Fruit fly (Drosophila melanogaster) whole organism, embryonic: ENCODE results near the gene Rab18.

Experiments
- Bgb ChIP-seq: fragments of 200-800 bp; sonication (Bioruptor generic); IDR thresholded peaks from 2 replicates; pipeline ENCODE4 v1.3.6; 2022; ENCODE audit warnings: missing biosample characterization, missing genetic modification characterization; ENCODE audit not compliant: partially characterized antibody
- CG1024 ChIP-seq: fragments of 200-800 bp; sonication (Bioruptor generic); IDR thresholded peaks from 2 replicates; pipeline ENCODE4 v1.3.6; 2022; ENCODE audit warnings: missing biosample characterization, missing genetic modification characterization
- CG10267 ChIP-seq: fragments of 200-800 bp; sonication (Bioruptor generic); optimal IDR thresholded peaks from 2 replicates; lab custom pipeline; 2018; ENCODE audit warnings: missing biosample characterization, mild to moderate bottlenecking, missing genetic modification characterization, moderate library complexity
- CG10462 ChIP-seq: fragments of 200-800 bp; sonication (Bioruptor generic); optimal IDR thresholded peaks from 2 replicates; lab custom pipeline; 2016; ENCODE audit warnings: missing biosample characterization, missing genetic modification characterization
- CG12219 ChIP-seq: fragments of 200-800 bp; sonication (Bioruptor generic); optimal IDR thresholded peaks from 3 replicates; lab custom pipeline; 2018; ENCODE audit warnings: missing biosample characterization, mild to moderate bottlenecking, missing genetic modification characterization
- CG12236 ChIP-seq: fragments of 200-800 bp; sonication (Bioruptor generic); optimal IDR thresholded peaks from 2 replicates; lab custom pipeline; 2016; ENCODE audit warnings: missing biosample characterization, missing genetic modification characterization
- CG2116 ChIP-seq: fragments of 200-800 bp; sonication (Bioruptor generic); optimal IDR thresholded peaks from 3 replicates; lab custom pipeline; 2018; ENCODE audit warnings: missing biosample characterization, mild to moderate bottlenecking, missing genetic modification characterization
- CG2875 ChIP-seq: fragments of 200-800 bp; sonication (Bioruptor generic); optimal IDR thresholded peaks from 2 replicates; lab custom pipeline; 2017; ENCODE audit warnings: missing biosample characterization, mild to moderate bottlenecking, missing genetic modification characterization, missing genetic modification reagents
- CG32532 ChIP-seq: fragments of 200-800 bp; sonication (Bioruptor generic); IDR thresholded peaks from 2 replicates; pipeline ENCODE4 v1.3.6; 2022; ENCODE audit warnings: missing biosample characterization, missing genetic modification characterization
- CG33213 ChIP-seq: fragments of 200-800 bp; sonication (Bioruptor generic); optimal IDR thresholded peaks from 3 replicates; lab custom pipeline; 2016; ENCODE audit warnings: missing biosample characterization, missing genetic modification characterization
- CG3407 ChIP-seq: fragments of 200-800 bp; sonication (Bioruptor generic); optimal IDR thresholded peaks from 2 replicates; lab custom pipeline; 2018; ENCODE audit warnings: missing biosample characterization, mild to moderate bottlenecking, missing genetic modification characterization
- CoRest ChIP-seq: fragments of 200-800 bp; sonication (Bioruptor generic); optimal IDR thresholded peaks from 3 replicates; lab custom pipeline; 2018; ENCODE audit warnings: missing biosample characterization, mild to moderate bottlenecking, missing genetic modification characterization, moderate library complexity
- CrebB ChIP-seq: fragments of 200-800 bp; sonication (Bioruptor generic); optimal IDR thresholded peaks from 3 replicates; lab custom pipeline; 2018; ENCODE audit warnings: missing biosample characterization, mild to moderate bottlenecking, missing genetic modification characterization
- D19A ChIP-seq: fragments of 200-800 bp; optimal IDR thresholded peaks from 3 replicates; lab custom pipeline; 2019; ENCODE audit warnings: missing biosample characterization, mild to moderate bottlenecking, missing genetic modification characterization, moderate library complexity
- Doc3 ChIP-seq: fragments of 200-800 bp; sonication (Bioruptor generic); IDR thresholded peaks from 3 replicates; pipeline ENCODE4 v1.3.6; 2022; ENCODE audit warnings: missing biosample characterization, missing genetic modification characterization; ENCODE audit not compliant: partially characterized antibody
- Dp ChIP-seq: fragments of 200-800 bp; sonication (Bioruptor generic); optimal IDR thresholded peaks from 2 replicates; lab custom pipeline; 2018; ENCODE audit warnings: missing biosample characterization, mild to moderate bottlenecking, missing genetic modification characterization, moderate library complexity
- Dref ChIP-seq: fragments of 200-800 bp; sonication (Bioruptor generic); IDR thresholded peaks from 2 replicates; pipeline ENCODE4 v1.3.6; 2022; ENCODE audit warnings: missing biosample characterization, missing genetic modification characterization
- Elba2 ChIP-seq: fragments of 200-800 bp; sonication (Bioruptor generic); optimal IDR thresholded peaks from 3 replicates; lab custom pipeline; 2016; ENCODE audit warnings: missing biosample characterization, missing genetic modification characterization
- Fer1 ChIP-seq: fragments of 200-800 bp; sonication (Bioruptor generic); optimal IDR thresholded peaks from 2 replicates; lab custom pipeline; 2017; ENCODE audit warnings: missing biosample characterization, mild to moderate bottlenecking, missing genetic modification characterization
- Gug ChIP-seq: fragments of 200-800 bp; sonication (Bioruptor generic); IDR thresholded peaks from 4 replicates; pipeline ENCODE4 v1.3.6; 2022; ENCODE audit warnings: missing biosample characterization, missing genetic modification characterization
- H15 ChIP-seq: fragments of 200-800 bp; sonication (Bioruptor generic); IDR thresholded peaks from 3 replicates; pipeline ENCODE4 v1.3.6; 2022; ENCODE audit warnings: missing biosample characterization, missing genetic modification characterization
- HLH3B ChIP-seq: fragments of 200-800 bp; sonication (Bioruptor generic); IDR thresholded peaks from 2 replicates; pipeline ENCODE4 v1.3.6; 2022; ENCODE audit warnings: missing biosample characterization, missing genetic modification characterization
- Lhr ChIP-seq: fragments of 200-800 bp; sonication (Bioruptor generic); optimal IDR thresholded peaks from 3 replicates; lab custom pipeline; 2017; ENCODE audit warnings: mild to moderate bottlenecking, missing biosample characterization, missing genetic modification reagents, missing genetic modification characterization
- Meics ChIP-seq: fragments of 200-800 bp; sonication (Bioruptor generic); optimal IDR thresholded peaks from 2 replicates; lab custom pipeline; 2017; ENCODE audit warnings: missing biosample characterization, mild to moderate bottlenecking, missing genetic modification characterization
- NC2α ChIP-seq: fragments of 200-800 bp; sonication (Bioruptor generic); optimal IDR thresholded peaks from 2 replicates; lab custom pipeline; 2016; ENCODE audit warnings: missing biosample characterization, missing genetic modification characterization
- NC2β ChIP-seq: fragments of 200-800 bp; sonication (Bioruptor generic); optimal IDR thresholded peaks from 2 replicates; lab custom pipeline; 2016; ENCODE audit warnings: missing biosample characterization, missing genetic modification characterization
- Scr ChIP-seq: fragments of 200-800 bp; sonication (Bioruptor generic); IDR thresholded peaks from 2 replicates; pipeline ENCODE4 v1.3.6; 2022; ENCODE audit warnings: missing biosample characterization, missing genetic modification characterization; ENCODE audit not compliant: partially characterized antibody
- Six4 ChIP-seq: fragments of 200-800 bp; sonication (Bioruptor generic); optimal IDR thresholded peaks from 2 replicates; lab custom pipeline; 2016; ENCODE audit warnings: missing biosample characterization, missing genetic modification characterization
- Sry-β ChIP-seq: fragments of 200-800 bp; sonication (Bioruptor generic); optimal IDR thresholded peaks from 2 replicates; lab custom pipeline; 2018; ENCODE audit warnings: missing biosample characterization, mild to moderate bottlenecking, missing genetic modification characterization, moderate library complexity
- bab2 ChIP-seq: fragments of 200-800 bp; sonication (Bioruptor generic); optimal IDR thresholded peaks from 2 replicates; lab custom pipeline; 2016; ENCODE audit warnings: missing biosample characterization, missing genetic modification characterization
- bbx ChIP-seq: fragments of 200-800 bp; sonication (Bioruptor generic); IDR thresholded peaks from 2 replicates; pipeline ENCODE4 v1.3.6; 2022; ENCODE audit warnings: missing biosample characterization, missing genetic modification characterization; ENCODE audit not compliant: partially characterized antibody
- bigmax ChIP-seq: fragments of 200-800 bp; sonication (Bioruptor generic); optimal IDR thresholded peaks from 2 replicates; lab custom pipeline; 2018; ENCODE audit warnings: missing biosample characterization, mild to moderate bottlenecking, missing genetic modification characterization
- crc ChIP-seq: fragments of 200-800 bp; sonication (Bioruptor generic); optimal IDR thresholded peaks from 2 replicates; lab custom pipeline; 2016; ENCODE audit warnings: missing biosample characterization, missing genetic modification characterization
- dimm ChIP-seq: fragments of 200-800 bp; sonication (Bioruptor generic); IDR thresholded peaks from 2 replicates; pipeline ENCODE4 v1.3.6; 2022; ENCODE audit warnings: missing biosample characterization, missing genetic modification characterization
- dmrt99B ChIP-seq: fragments of 200-800 bp; sonication (Bioruptor generic); optimal IDR thresholded peaks from 2 replicates; lab custom pipeline; 2018; ENCODE audit warnings: missing biosample characterization, mild to moderate bottlenecking, missing genetic modification characterization, moderate library complexity
- dpn ChIP-seq, 2 experiments: fragments of 200-800 bp; sonication (Bioruptor generic); optimal IDR thresholded peaks; 3 replicates each; lab custom pipeline; 2016; ENCODE audit warnings: missing biosample characterization in 2 of 2, missing genetic modification characterization in 2 of 2
- ems ChIP-seq: fragments of 200-800 bp; sonication (Bioruptor generic); optimal IDR thresholded peaks from 3 replicates; lab custom pipeline; 2016; ENCODE audit warnings: missing biosample characterization, missing genetic modification characterization
- exex ChIP-seq: fragments of 200-800 bp; sonication (Bioruptor generic); optimal IDR thresholded peaks from 4 replicates; lab custom pipeline; 2018; ENCODE audit warnings: missing biosample characterization, mild to moderate bottlenecking, missing genetic modification characterization, moderate library complexity
- fd64A ChIP-seq: fragments of 200-800 bp; sonication (Bioruptor generic); optimal IDR thresholded peaks from 3 replicates; lab custom pipeline; 2018; ENCODE audit warnings: missing biosample characterization, mild to moderate bottlenecking, missing genetic modification characterization
- gsb-n ChIP-seq: fragments of 200-800 bp; sonication (Bioruptor generic); optimal IDR thresholded peaks from 3 replicates; lab custom pipeline; 2018; ENCODE audit warnings: missing biosample characterization, mild to moderate bottlenecking, missing genetic modification characterization
- hbn ChIP-seq: fragments of 200-800 bp; sonication (Bioruptor generic); IDR thresholded peaks from 2 replicates; pipeline ENCODE4 v1.3.6; 2022; ENCODE audit warnings: missing biosample characterization, missing genetic modification characterization; ENCODE audit not compliant: partially characterized antibody
- hth ChIP-seq: fragments of >200 bp; optimal IDR thresholded peaks from 2 replicates; lab custom pipeline; 2017; ENCODE audit warnings: inconsistent platforms
- ken ChIP-seq: fragments of 200-800 bp; sonication (Bioruptor generic); IDR thresholded peaks from 3 replicates; pipeline ENCODE4 v1.3.6; 2022; ENCODE audit warnings: missing biosample characterization, missing genetic modification characterization
- luna ChIP-seq: fragments of 200-800 bp; sonication (Bioruptor generic); optimal IDR thresholded peaks from 2 replicates; lab custom pipeline; 2016; ENCODE audit warnings: missing biosample characterization, missing genetic modification characterization
- nerfin-2 ChIP-seq: fragments of 200-800 bp; sonication (Bioruptor generic); IDR thresholded peaks from 2 replicates; pipeline ENCODE4 v1.3.6; 2022; ENCODE audit warnings: missing biosample characterization, missing genetic modification characterization; ENCODE audit not compliant: partially characterized antibody
- oc ChIP-seq: fragments of 200-800 bp; sonication (Bioruptor generic); optimal IDR thresholded peaks from 2 replicates; lab custom pipeline; 2018; ENCODE audit warnings: missing biosample characterization, mild to moderate bottlenecking, missing genetic modification characterization, moderate library complexity
- p53 ChIP-seq: fragments of 200-800 bp; sonication (Bioruptor generic); optimal IDR thresholded peaks from 2 replicates; lab custom pipeline; 2016; ENCODE audit warnings: missing biosample characterization, missing genetic modification characterization
- sima ChIP-seq: fragments of 200-800 bp; sonication (Bioruptor generic); optimal IDR thresholded peaks from 2 replicates; lab custom pipeline; 2016; ENCODE audit warnings: missing biosample characterization, missing genetic modification characterization
- unpg ChIP-seq: fragments of 200-800 bp; sonication (Bioruptor generic); optimal IDR thresholded peaks from 3 replicates; lab custom pipeline; 2018; ENCODE audit warnings: missing biosample characterization, mild to moderate bottlenecking, missing genetic modification characterization, moderate library complexity

The Rab18 gene

dm6 chrX:5677400-5678177 lies 6.0 kb upstream of the Rab18 start (continued):
- peak; percentile 92 for TF ChIP-seq Meics (GFP tag; lab: Kevin White, UChicago)
- TF ChIP-seq Bgb (GFP tag; lab: Robert Waterston, UW) = no peak
- peak; percentile 86 for TF ChIP-seq crc (GFP tag; lab: Kevin White, UChicago)
- TF ChIP-seq HLH3B (GFP tag; lab: Robert Waterston, UW) = peak; percentile 89
- no peak for TF ChIP-seq nerfin-2 (GFP tag; lab: Robert Waterston, UW)
- peak; percentile 32 for TF ChIP-seq luna (GFP tag; lab: Kevin White, UChicago)
- peak; percentile 82 for TF ChIP-seq exex (tag; lab: Kevin White, UChicago)
- peak; percentile 97 for TF ChIP-seq CG12236 (GFP tag; lab: Kevin White, UChicago)
- peak; percentile 90 for TF ChIP-seq ems (GFP tag; lab: Kevin White, UChicago)
- peak; percentile 96 for TF ChIP-seq Fer1 (GFP tag; lab: Kevin White, UChicago)
- peak; percentile 90 for TF ChIP-seq oc
- TF ChIP-seq dimm = no peak
- peak; percentile 88 for TF ChIP-seq CG10462 (GFP tag; lab: Kevin White, UChicago)
- peak; percentile 97 for TF ChIP-seq CG2875 (GFP tag; lab: Kevin White, UChicago)
- no peak for TF ChIP-seq Scr (GFP tag; lab: Robert Waterston, UW)
- TF ChIP-seq bab2 (GFP tag; lab: Kevin White, UChicago) = peak; percentile 97
- TF ChIP-seq ken (GFP tag; lab: Robert Waterston, UW) = peak; percentile 84
- no peak for TF ChIP-seq hth (lab: Kevin White, UChicago)
- peak; percentile 93 for TF ChIP-seq gsb-n (tag; lab: Kevin White, UChicago)
- no peak for TF ChIP-seq Dref (GFP tag; lab: Robert Waterston, UW)
- no peak for TF ChIP-seq Elba2 (GFP tag; lab: Kevin White, UChicago)
- TF ChIP-seq bigmax (GFP tag; lab: Kevin White, UChicago) = peak; percentile 73
- TF ChIP-seq Gug (GFP tag; lab: Robert Waterston, UW) = 0 out of 4 replicates have a peak, but pooled peaks have one; percentile 7
- TF ChIP-seq D19A (tag; lab: Kevin White, UChicago) = peak; percentile 70
- peak; percentile 91 for TF ChIP-seq unpg (GFP tag; lab: Kevin White, UChicago)
- peak; percentile 99 for TF ChIP-seq fd64A
- peak; percentile 88 for TF ChIP-seq Six4
- peak; percentile 95 for TF ChIP-seq Lhr (GFP tag; lab: Kevin White, UChicago)
- peak; percentile 75 to 89 for TF ChIP-seq dpn (GFP tag; optimal IDR thresholded peaks at IDR 0.05; lab: Kevin White, UChicago)
- peak; percentile 77 for TF ChIP-seq Sry-β (GFP tag; lab: Kevin White, UChicago)
- TF ChIP-seq p53 (GFP tag; lab: Kevin White, UChicago) = peak; percentile 77
- TF ChIP-seq NC2β (GFP tag; lab: Kevin White, UChicago) = peak; percentile 92
- TF ChIP-seq bbx (GFP tag; lab: Robert Waterston, UW) = no peak
- TF ChIP-seq hbn (GFP tag; lab: Robert Waterston, UW) = no peak
- peak; percentile 82 for TF ChIP-seq CG2116 (GFP tag; lab: Kevin White, UChicago)
- peak; percentile 96 for TF ChIP-seq CG33213 (GFP tag; lab: Kevin White, UChicago)
- peak; percentile 14 for TF ChIP-seq Dp (GFP tag; lab: Kevin White, UChicago)
- TF ChIP-seq H15 (GFP tag; lab: Robert Waterston, UW) = peak; percentile 59; the same call in 1 of the 3 replicates
- TF ChIP-seq CG10267 (tag; lab: Kevin White, UChicago) = peak; percentile 75
- no peak for TF ChIP-seq Doc3 (GFP tag; lab: Robert Waterston, UW)
- TF ChIP-seq CoRest (tag; lab: Kevin White, UChicago) = peak; percentile 92
- peak; percentile 97 for TF ChIP-seq CG3407 (GFP tag; lab: Kevin White, UChicago)
- peak; percentile 95 for TF ChIP-seq CrebB (tag; lab: Kevin White, UChicago)
- TF ChIP-seq sima = peak; percentile 83
- TF ChIP-seq NC2α (GFP tag; lab: Kevin White, UChicago) = peak; percentile 94
- peak; percentile 31; the same call in 1 of the 2 replicates for TF ChIP-seq CG32532 (GFP tag; lab: Robert Waterston, UW)
- TF ChIP-seq CG12219 (GFP tag; lab: Kevin White, UChicago) = peak; percentile 90
- TF ChIP-seq CG1024 (GFP tag; lab: Robert Waterston, UW) = peak; percentile 92
- TF ChIP-seq dmrt99B (tag; lab: Kevin White, UChicago) = peak; percentile 89
